Worm (Caenorhabditis elegans): ENCODE results near the gene ccpp-6.

Gene ccpp-6

ce11 chrII:5391447-5391846 is 4.3 kb upstream of the ccpp-6 start:
- TF ChIP-seq ets-7 (tag; optimal IDR thresholded peaks at IDR 0.05) (no peak), flt-1 (GFP tag; IDR thresholded peaks at IDR 0.05) (no peak), hnd-1 (tag; optimal IDR thresholded peaks at IDR 0.05) (no peak), tra-4 (tag; optimal IDR thresholded peaks at IDR 0.05) (no peak), B0310.2 (tag; optimal IDR thresholded peaks at IDR 0.05) (no peak), F13C5.2 (tag; optimal IDR thresholded peaks at IDR 0.05) (no peak), ceh-13 (GFP tag; optimal IDR thresholded peaks at IDR 0.05) (no peak), scrt-1 (GFP tag; IDR thresholded peaks at IDR 0.05) (no peak), aly-1 (tag; optimal IDR thresholded peaks at IDR 0.05) (no peak), tbx-37 (GFP tag; conservative IDR thresholded peaks at IDR 0.05) (no peak), hmg-4 (GFP tag; optimal IDR thresholded peaks at IDR 0.05) (no peak), hmbx-1 (tag; optimal IDR thresholded peaks at IDR 0.05) (no peak), ama-1 (optimal IDR thresholded peaks at IDR 0.05) (no peak), tbx-11 (GFP tag; IDR thresholded peaks at IDR 0.05) (no peak), sea-1 (GFP tag; conservative IDR thresholded peaks at IDR 0.05) (no peak), pes-1 (GFP tag; IDR thresholded peaks at IDR 0.05) (no peak), ceh-36 (tag; optimal IDR thresholded peaks at IDR 0.05) (no peak)

ce11 chrII:5389831-5390323 is 2.8 kb upstream of the ccpp-6 start, which contains the start of gene ndx-6:
Gene ndx-6, minus strand, starts transcription at chrII:5389881.
- no peak for TF ChIP-seq scrt-1 (GFP tag; IDR thresholded peaks at IDR 0.05)
- peak; percentile 45; the same call in 1 of the 2 replicates for TF ChIP-seq tbx-37 (GFP tag; conservative IDR thresholded peaks at IDR 0.05)
- peak; percentile 7 for TF ChIP-seq hmbx-1 (tag; optimal IDR thresholded peaks at IDR 0.05)
- peak; percentile 66 for TF ChIP-seq pes-1 (GFP tag; IDR thresholded peaks at IDR 0.05)
- TF ChIP-seq tra-4 (tag; optimal IDR thresholded peaks at IDR 0.05), result no peak
- no peak for TF ChIP-seq ama-1 (optimal IDR thresholded peaks at IDR 0.05)
- no peak for TF ChIP-seq hmg-4 (GFP tag; optimal IDR thresholded peaks at IDR 0.05)
- peak; percentile 30 for TF ChIP-seq ceh-36 (tag; optimal IDR thresholded peaks at IDR 0.05)
- peak; percentile 56 for TF ChIP-seq F13C5.2 (tag; optimal IDR thresholded peaks at IDR 0.05)
- TF ChIP-seq aly-1 (tag; optimal IDR thresholded peaks at IDR 0.05), result no peak
- TF ChIP-seq tbx-11 (GFP tag; IDR thresholded peaks at IDR 0.05), result no peak
- TF ChIP-seq ceh-13 (GFP tag; optimal IDR thresholded peaks at IDR 0.05), result no peak
- no peak for TF ChIP-seq sea-1 (GFP tag; conservative IDR thresholded peaks at IDR 0.05)
- TF ChIP-seq hnd-1 (tag; optimal IDR thresholded peaks at IDR 0.05), result no peak
- no peak for TF ChIP-seq flt-1 (GFP tag; IDR thresholded peaks at IDR 0.05)
- no peak for TF ChIP-seq B0310.2 (tag; optimal IDR thresholded peaks at IDR 0.05)
- peak; percentile 20 for TF ChIP-seq ets-7 (tag; optimal IDR thresholded peaks at IDR 0.05)

- TF ChIP-seq flt-1 (GFP tag; IDR thresholded peaks at IDR 0.05), result no peak
- TF ChIP-seq hmg-4 (GFP tag; optimal IDR thresholded peaks at IDR 0.05), result no peak
- no peak for TF ChIP-seq ets-7 (tag; optimal IDR thresholded peaks at IDR 0.05)
- TF ChIP-seq pes-1 (GFP tag; IDR thresholded peaks at IDR 0.05), result no peak
- no peak for TF ChIP-seq F13C5.2 (tag; optimal IDR thresholded peaks at IDR 0.05)
- no peak for TF ChIP-seq tbx-11 (GFP tag; IDR thresholded peaks at IDR 0.05)
- TF ChIP-seq ceh-13 (GFP tag; optimal IDR thresholded peaks at IDR 0.05), result no peak
- no peak for TF ChIP-seq aly-1 (tag; optimal IDR thresholded peaks at IDR 0.05)
- TF ChIP-seq hmbx-1 (tag; optimal IDR thresholded peaks at IDR 0.05), result no peak
- no peak for TF ChIP-seq B0310.2 (tag; optimal IDR thresholded peaks at IDR 0.05)
- TF ChIP-seq sea-1 (GFP tag; conservative IDR thresholded peaks at IDR 0.05), result no peak
- TF ChIP-seq ceh-36 (tag; optimal IDR thresholded peaks at IDR 0.05), result no peak
- TF ChIP-seq hnd-1 (tag; optimal IDR thresholded peaks at IDR 0.05), result no peak
- no peak for TF ChIP-seq ama-1 (optimal IDR thresholded peaks at IDR 0.05)
- no peak for TF ChIP-seq tra-4 (tag; optimal IDR thresholded peaks at IDR 0.05)
- no peak for TF ChIP-seq scrt-1 (GFP tag; IDR thresholded peaks at IDR 0.05)
- TF ChIP-seq tbx-37 (GFP tag; conservative IDR thresholded peaks at IDR 0.05), result no peak
Measured at ce11 chrII:5388786-5389421, 1.8 kb upstream of the ccpp-6 start, which contains the start of gene rsp-4. Gene rsp-4, minus strand, starts transcription at chrII:5388836.

ce11 chrII:5384282-5384681 is 2.8 kb downstream of the ccpp-6 start:
- TF ChIP-seq ama-1 (optimal IDR thresholded peaks at IDR 0.05) (no peak), scrt-1 (GFP tag; IDR thresholded peaks at IDR 0.05) (no peak), ceh-36 (tag; optimal IDR thresholded peaks at IDR 0.05) (no peak), pes-1 (GFP tag; IDR thresholded peaks at IDR 0.05) (no peak), tbx-37 (GFP tag; conservative IDR thresholded peaks at IDR 0.05) (no peak), tbx-11 (GFP tag; IDR thresholded peaks at IDR 0.05) (no peak), hnd-1 (tag; optimal IDR thresholded peaks at IDR 0.05) (no peak), flt-1 (GFP tag; IDR thresholded peaks at IDR 0.05) (no peak), aly-1 (tag; optimal IDR thresholded peaks at IDR 0.05) (no peak)

- TF ChIP-seq ama-1 (optimal IDR thresholded peaks at IDR 0.05), result no peak
- no peak for TF ChIP-seq tra-4 (tag; optimal IDR thresholded peaks at IDR 0.05)
- TF ChIP-seq hmg-4 (GFP tag; optimal IDR thresholded peaks at IDR 0.05), result peak; percentile 41
- TF ChIP-seq flt-1 (GFP tag; IDR thresholded peaks at IDR 0.05), result no peak
- TF ChIP-seq hmbx-1 (tag; optimal IDR thresholded peaks at IDR 0.05), result no peak
- TF ChIP-seq tbx-37 (GFP tag; conservative IDR thresholded peaks at IDR 0.05), result no peak
Measured at ce11 chrII:5379614-5380077, 7.5 kb downstream of the ccpp-6 start, which contains the start of gene pkc-3. Gene pkc-3, plus strand, starts transcription at chrII:5380027.

- TF ChIP-seq pes-1 (GFP tag; IDR thresholded peaks at IDR 0.05), result no peak
- no peak for TF ChIP-seq hmbx-1 (tag; optimal IDR thresholded peaks at IDR 0.05)
- no peak for TF ChIP-seq tbx-11 (GFP tag; IDR thresholded peaks at IDR 0.05)
- TF ChIP-seq flt-1 (GFP tag; IDR thresholded peaks at IDR 0.05), result no peak
- TF ChIP-seq hnd-1 (tag; optimal IDR thresholded peaks at IDR 0.05), result no peak
- TF ChIP-seq ama-1 (optimal IDR thresholded peaks at IDR 0.05), result no peak
- no peak for TF ChIP-seq scrt-1 (GFP tag; IDR thresholded peaks at IDR 0.05)
- TF ChIP-seq tra-4 (tag; optimal IDR thresholded peaks at IDR 0.05), result no peak
- no peak for TF ChIP-seq tbx-37 (GFP tag; conservative IDR thresholded peaks at IDR 0.05)
- TF ChIP-seq B0310.2 (tag; optimal IDR thresholded peaks at IDR 0.05), result no peak
- no peak for TF ChIP-seq hmg-4 (GFP tag; optimal IDR thresholded peaks at IDR 0.05)
- no peak for TF ChIP-seq sea-1 (GFP tag; conservative IDR thresholded peaks at IDR 0.05)
- TF ChIP-seq ets-7 (tag; optimal IDR thresholded peaks at IDR 0.05), result no peak
- TF ChIP-seq F13C5.2 (tag; optimal IDR thresholded peaks at IDR 0.05), result no peak
Measured at ce11 chrII:5378239-5378521, 8.9 kb downstream of the ccpp-6 start.
